Worm (Caenorhabditis elegans): ENCODE data around the gene sym-2.

ce11 chrII:9210076-9210475 lies 21.8 kb upstream of the sym-2 start, which contains the start of gene ZK1067.4:
- no peak for TF ChIP-seq pha-4 (tag; optimal IDR thresholded peaks at IDR 0.05)
- TF ChIP-seq zag-1 (tag; optimal IDR thresholded peaks at IDR 0.05) = no peak
